Worm (Caenorhabditis elegans) whole organism, late embryonic: ENCODE measurements around the gene sec-6.
A peak's percentile ranks its signal among the peaks of the same experiment; 100 is the strongest.

ENCODE experiments used
- C08G9.2 ChIP-seq: sonication (generic microtip); optimal IDR thresholded peaks from 2 replicates; lab custom pipeline; 2016; ENCODE audit warnings: mild to moderate bottlenecking, missing genetic modification characterization, moderate library complexity, missing compliant biosample characterization
- K02D7.2 ChIP-seq: sonication (generic microtip); optimal IDR thresholded peaks from 2 replicates; lab custom pipeline; 2017; ENCODE audit warnings: mild to moderate bottlenecking, missing genetic modification characterization, missing compliant biosample characterization
- ceh-19 ChIP-seq: fragments of 200-800 bp; sonication (Bioruptor generic); optimal IDR thresholded peaks from 2 replicates; lab custom pipeline; 2018; ENCODE audit warnings: mild to moderate bottlenecking, missing genetic modification characterization, missing compliant biosample characterization
- lin-11 ChIP-seq: fragments of 200-800 bp; sonication (Bioruptor generic); optimal IDR thresholded peaks from 2 replicates; lab custom pipeline; 2018; ENCODE audit warnings: mild to moderate bottlenecking, missing genetic modification characterization, missing compliant biosample characterization
- sdc-2 ChIP-seq: sonication (generic microtip); optimal IDR thresholded peaks from 2 replicates; lab custom pipeline; 2016; ENCODE audit warnings: missing genotype, missing genetic modification characterization, missing compliant biosample characterization
- syd-9 ChIP-seq: sonication (generic microtip); optimal IDR thresholded peaks from 2 replicates; lab custom pipeline; 2016; ENCODE audit warnings: mild to moderate bottlenecking, missing genetic modification characterization, moderate library complexity, missing compliant biosample characterization

- TF ChIP-seq ceh-19 (GFP tag; lab: Kevin White, UChicago) (no peak), K02D7.2 (no peak), syd-9 (tag; lab: Kevin White, UChicago) (no peak), sdc-2 (tag; lab: Kevin White, UChicago) (peak; percentile 25), C08G9.2 (tag; lab: Kevin White, UChicago) (no peak), lin-11 (tag; lab: Kevin White, UChicago) (no peak)
Measured at ce11 chrII:5373275-5374047, 14.1 kb downstream of the sec-6 start, which contains the start of the genes agt-2 and F09E5.3.
